Worm (Caenorhabditis elegans) whole organism, late embryonic: Measurements from ENCODE around the gene saps-1.

Experiments used
- F13H6.1 ChIP-seq: sonication (generic microtip); optimal IDR thresholded peaks from 2 replicates; lab custom pipeline; 2016; ENCODE audit warnings: missing genetic modification characterization, missing compliant biosample characterization
- T23F11.4 ChIP-seq: fragments of 200-800 bp; sonication (Bioruptor generic); optimal IDR thresholded peaks from 2 replicates; lab custom pipeline; 2018; ENCODE audit warnings: mild to moderate bottlenecking, missing genetic modification characterization, missing compliant biosample characterization
- ceh-18 ChIP-seq: sonication (generic microtip); optimal IDR thresholded peaks from 2 replicates; lab custom pipeline; 2016; ENCODE audit warnings: missing genetic modification characterization, missing compliant biosample characterization
- ceh-22 ChIP-seq: sonication (generic microtip); optimal IDR thresholded peaks from 2 replicates; lab custom pipeline; 2017; ENCODE audit warnings: missing biosample characterization, missing genetic modification characterization
- ceh-30 ChIP-seq: fragments of 150-350 bp; optimal IDR thresholded peaks from 2 replicates; lab custom pipeline; 2014; ENCODE audit warnings: missing biosample characterization, missing genetic modification characterization
- ceh-45 ChIP-seq: fragments of 200-800 bp; sonication (Bioruptor generic); IDR thresholded peaks from 2 replicates; pipeline ENCODE4 v1.3.6; 2022; ENCODE audit warnings: missing genetic modification reagents, missing genetic modification characterization, missing compliant biosample characterization
- ceh-6 ChIP-seq: fragments of 200-800 bp; sonication (Bioruptor generic); optimal IDR thresholded peaks from 2 replicates; lab custom pipeline; 2018; ENCODE audit warnings: mild to moderate bottlenecking, missing genetic modification characterization, missing compliant biosample characterization
- lin-11 ChIP-seq: fragments of 200-800 bp; sonication (Bioruptor generic); optimal IDR thresholded peaks from 2 replicates; lab custom pipeline; 2018; ENCODE audit warnings: mild to moderate bottlenecking, missing genetic modification characterization, missing compliant biosample characterization
- odd-2 ChIP-seq: sonication (generic microtip); optimal IDR thresholded peaks from 2 replicates; lab custom pipeline; 2017; ENCODE audit warnings: antibody characterized with exemption, mild to moderate bottlenecking, missing genetic modification characterization, missing compliant biosample characterization
- pha-4 ChIP-seq: fragments of 150-350 bp; optimal IDR thresholded peaks from 2 replicates; lab custom pipeline; 2018; ENCODE audit warnings: missing biosample characterization, missing genetic modification reagents, missing genetic modification characterization
- pqm-1 ChIP-seq: sonication (generic microtip); optimal IDR thresholded peaks from 2 replicates; lab custom pipeline; 2016; ENCODE audit warnings: missing genetic modification characterization, missing compliant biosample characterization
- zip-5 ChIP-seq: sonication (generic microtip); optimal IDR thresholded peaks from 2 replicates; lab custom pipeline; 2016; ENCODE audit warnings: missing genetic modification characterization, missing compliant biosample characterization

Gene saps-1

ce11 chrII:11347878-11348556 is 50.5 kb downstream of the saps-1 start, which contains the start of the genes B0491.6 and pigm-1 (continued):
- TF ChIP-seq pqm-1 (tag; lab: Kevin White, UChicago): no peak
- no peak for TF ChIP-seq lin-11 (tag; lab: Kevin White, UChicago)
- no peak for TF ChIP-seq F13H6.1 (tag; lab: Kevin White, UChicago)
- TF ChIP-seq ceh-45: no peak
- TF ChIP-seq odd-2 (tag; lab: Kevin White, UChicago): no peak
- no peak for TF ChIP-seq T23F11.4 (GFP tag; lab: Kevin White, UChicago)
- no peak for TF ChIP-seq ceh-18 (tag; lab: Kevin White, UChicago)
- TF ChIP-seq ceh-6: no peak
- no peak for TF ChIP-seq zip-5 (tag; lab: Kevin White, UChicago)

ce11 chrII:11349892-11350291 is 52.4 kb downstream of the saps-1 start, which contains the start of gene dph-5:
Gene dph-5 (plus strand): TSS chrII:11350192.
- TF ChIP-seq ceh-30 (tag; lab: Kevin White, UChicago) (no peak), pha-4 (tag; lab: Kevin White, UChicago) (no peak), ceh-22 (no peak)
